3 fruit fly cellular contexts compared by ENCODE assay signal in the genomic region with DNA sequence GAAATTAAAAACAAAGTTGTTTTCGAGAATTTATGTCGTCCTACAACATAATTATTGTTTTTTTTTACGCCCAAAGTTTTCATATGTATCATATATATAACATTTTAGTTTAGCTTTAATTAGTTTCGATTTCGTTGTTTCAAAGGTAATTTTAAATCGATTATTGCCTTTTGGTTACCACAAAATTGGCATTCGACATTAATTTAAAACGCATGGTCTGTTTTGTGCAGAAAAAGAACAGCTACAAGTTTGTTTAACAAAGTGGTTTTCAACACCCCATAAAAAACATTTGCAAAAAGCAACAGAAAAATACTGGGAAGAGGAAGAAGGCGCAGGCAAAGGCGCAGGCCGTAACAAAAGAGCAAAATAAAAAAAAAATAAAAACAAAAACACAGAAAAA.
TF ChIP-seq lines count a peak whose summit lies in the region.

No protein-coding gene starts in this region.

- TF ChIP-seq CTCF in whole organism, embryonic (GFP tag; optimal IDR thresholded peaks at IDR 0.05; lab: Kevin White, UChicago), result no peak

TF ChIP-seq in whole organism, embryonic, 481 proteins besides CTCF, POLR2A, EP300 and RAD21:
- TF ChIP-seq gem (tag; optimal IDR thresholded peaks at IDR 0.05; lab: Kevin White, UChicago) (peak; percentile 26), Camta (GFP tag; optimal IDR thresholded peaks at IDR 0.05; lab: Kevin White, UChicago) (no peak), tio (GFP tag; optimal IDR thresholded peaks at IDR 0.05; lab: Kevin White, UChicago) (peak; percentile 18)

TF ChIP-seq in whole organism, prepupa, 60 proteins besides CTCF, POLR2A, EP300 and RAD21:
- TF ChIP-seq CG10631 (GFP tag; optimal IDR thresholded peaks at IDR 0.05; lab: Kevin White, UChicago) (peak; percentile 2), salr (GFP tag; optimal IDR thresholded peaks at IDR 0.05; lab: Kevin White, UChicago) (peak in 1 of 2 experiments; percentile 11), Eip78C (GFP tag; lab: Kevin White, UChicago) (peak; percentile 77), CG15336 (GFP tag; IDR thresholded peaks at IDR 0.05; lab: Robert Waterston, UW) (peak; percentile 27; the same call in 1 of the 2 replicates), achi (GFP tag; optimal IDR thresholded peaks at IDR 0.05; lab: Kevin White, UChicago) (peak; percentile 30), svp (GFP tag; lab: Kevin White, UChicago) (peak; percentile 19), Hr4 (GFP tag; optimal IDR thresholded peaks at IDR 0.05; lab: Kevin White, UChicago) (peak; percentile 42), spab (GFP tag; optimal IDR thresholded peaks at IDR 0.05; lab: Kevin White, UChicago) (no peak), CG34406 (GFP tag; optimal IDR thresholded peaks at IDR 0.05; lab: Kevin White, UChicago) (peak; percentile 4), CG3919 (GFP tag; optimal IDR thresholded peaks at IDR 0.05; lab: Kevin White, UChicago) (no peak), CG6276 (GFP tag; optimal IDR thresholded peaks at IDR 0.05; lab: Kevin White, UChicago) (peak; percentile 10), CG6854 (GFP tag; optimal IDR thresholded peaks at IDR 0.05; lab: Kevin White, UChicago) (no peak), CG6808 (GFP tag; optimal IDR thresholded peaks at IDR 0.05; lab: Kevin White, UChicago) (no peak), lz (GFP tag; optimal IDR thresholded peaks at IDR 0.05; lab: Kevin White, UChicago) (no peak), Met (GFP tag; optimal IDR thresholded peaks at IDR 0.05; lab: Kevin White, UChicago) (peak; percentile 17), esn (GFP tag; optimal IDR thresholded peaks at IDR 0.05; lab: Kevin White, UChicago) (peak; percentile 13), fd85E (GFP tag; optimal IDR thresholded peaks at IDR 0.05; lab: Kevin White, UChicago) (no peak), CG32006 (GFP tag; optimal IDR thresholded peaks at IDR 0.05; lab: Kevin White, UChicago) (peak; percentile 60)
TF ChIP-seq in whole organism, prepupa: peak in this region for 12.

TF ChIP-seq in whole organism, pupa, 21 proteins besides CTCF, POLR2A, EP300 and RAD21:
- TF ChIP-seq D1 (tag; optimal IDR thresholded peaks at IDR 0.05; lab: Kevin White, UChicago) (no peak), Pif1A (GFP tag; optimal IDR thresholded peaks at IDR 0.05; lab: Kevin White, UChicago) (peak; percentile 13), CG15710 (tag; optimal IDR thresholded peaks at IDR 0.05; lab: Kevin White, UChicago) (no peak), CG8159 (tag; optimal IDR thresholded peaks at IDR 0.05; lab: Kevin White, UChicago) (peak; percentile 1), CG14655 (GFP tag; optimal IDR thresholded peaks at IDR 0.05; lab: Kevin White, UChicago) (peak; percentile 53), rn (GFP tag; IDR thresholded peaks at IDR 0.05; lab: Robert Waterston, UW) (no peak), CG8301 (tag; optimal IDR thresholded peaks at IDR 0.05; lab: Kevin White, UChicago) (peak; percentile 45)
